Worm (Caenorhabditis elegans): ENCODE measurements around the gene ccch-1.

- TF ChIP-seq tra-4 (tag; optimal IDR thresholded peaks at IDR 0.05) (no peak), ama-1 (optimal IDR thresholded peaks at IDR 0.05) (no peak), pes-1 (GFP tag; IDR thresholded peaks at IDR 0.05) (no peak), tbx-11 (GFP tag; IDR thresholded peaks at IDR 0.05) (no peak), F13C5.2 (tag; optimal IDR thresholded peaks at IDR 0.05) (no peak), ceh-13 (GFP tag; optimal IDR thresholded peaks at IDR 0.05) (no peak), sea-1 (GFP tag; conservative IDR thresholded peaks at IDR 0.05) (no peak), hmbx-1 (tag; optimal IDR thresholded peaks at IDR 0.05) (no peak), scrt-1 (GFP tag; IDR thresholded peaks at IDR 0.05) (no peak), ceh-36 (tag; optimal IDR thresholded peaks at IDR 0.05) (no peak), B0310.2 (tag; optimal IDR thresholded peaks at IDR 0.05) (no peak)
Observed at ce11 chrV:11589433-11589832, 61.8 kb downstream of the ccch-1 start, which contains the start of gene srx-82.
